Fruit fly (Drosophila melanogaster) whole organism, embryonic: ENCODE measurements around the gene CG13843.
A peak's percentile ranks its signal among the peaks of the same experiment; 100 is the strongest.

Experiments used
- Atf-2 ChIP-seq: fragments of 200-800 bp; sonication (Bioruptor generic); optimal IDR thresholded peaks from 2 replicates; lab custom pipeline; 2016; ENCODE audit warnings: missing biosample characterization, missing genetic modification characterization
- CG10321 ChIP-seq: fragments of 200-800 bp; sonication (Bioruptor generic); IDR thresholded peaks from 2 replicates; pipeline ENCODE4 v1.3.6; 2022; ENCODE audit warnings: missing biosample characterization, missing genetic modification characterization
- CG10979 ChIP-seq: fragments of 200-800 bp; sonication (Bioruptor generic); optimal IDR thresholded peaks from 2 replicates; lab custom pipeline; 2018; ENCODE audit warnings: missing biosample characterization, mild to moderate bottlenecking, missing genetic modification characterization, moderate library complexity
- CG12071 ChIP-seq: fragments of 200-800 bp; sonication (Bioruptor generic); optimal IDR thresholded peaks from 3 replicates; lab custom pipeline; 2018; ENCODE audit warnings: missing biosample characterization, mild to moderate bottlenecking, missing genetic modification characterization
- CG12659 ChIP-seq: fragments of 200-800 bp; sonication (Bioruptor generic); optimal IDR thresholded peaks from 3 replicates; lab custom pipeline; 2017; ENCODE audit warnings: mild to moderate bottlenecking, missing biosample characterization, missing genetic modification reagents, missing genetic modification characterization
- CG13894 ChIP-seq: fragments of 200-800 bp; sonication (Bioruptor generic); optimal IDR thresholded peaks from 3 replicates; lab custom pipeline; 2018; ENCODE audit warnings: missing biosample characterization, mild to moderate bottlenecking, missing genetic modification characterization, moderate library complexity
- CG15011 ChIP-seq: fragments of 200-800 bp; sonication (Bioruptor generic); optimal IDR thresholded peaks from 3 replicates; lab custom pipeline; 2018; ENCODE audit warnings: missing biosample characterization, mild to moderate bottlenecking, missing genetic modification characterization
- CG16779 ChIP-seq: fragments of 200-800 bp; sonication (Bioruptor generic); IDR thresholded peaks from 2 replicates; pipeline ENCODE4 v1.3.6; 2022; ENCODE audit warnings: missing biosample characterization, missing genetic modification characterization
- CG16815 ChIP-seq: fragments of 200-800 bp; sonication (Bioruptor generic); optimal IDR thresholded peaks from 3 replicates; lab custom pipeline; 2017; ENCODE audit warnings: missing biosample characterization, mild to moderate bottlenecking, missing genetic modification characterization
- CG17612 ChIP-seq: fragments of 200-800 bp; sonication (Bioruptor generic); IDR thresholded peaks from 2 replicates; pipeline ENCODE4 v1.3.6; 2022; ENCODE audit warnings: missing biosample characterization, missing genetic modification characterization
- CG1832 ChIP-seq: fragments of 200-800 bp; sonication (Bioruptor generic); optimal IDR thresholded peaks from 2 replicates; lab custom pipeline; 2017; ENCODE audit warnings: missing biosample characterization, mild to moderate bottlenecking, missing genetic modification characterization, inconsistent platforms
- CG32532 ChIP-seq: fragments of 200-800 bp; sonication (Bioruptor generic); IDR thresholded peaks from 2 replicates; pipeline ENCODE4 v1.3.6; 2022; ENCODE audit warnings: missing biosample characterization, missing genetic modification characterization
- CG4360 ChIP-seq: fragments of 200-800 bp; sonication (Bioruptor generic); IDR thresholded peaks from 2 replicates; pipeline ENCODE4 v1.3.6; 2022; ENCODE audit warnings: missing biosample characterization, missing genetic modification characterization
- CG8359 ChIP-seq: fragments of 200-800 bp; sonication (Bioruptor generic); optimal IDR thresholded peaks from 2 replicates; lab custom pipeline; 2017; ENCODE audit warnings: missing biosample characterization, mild to moderate bottlenecking, missing genetic modification characterization, borderline replicate concordance
- CG9932 ChIP-seq: fragments of 200-800 bp; sonication (Bioruptor generic); IDR thresholded peaks from 2 replicates; pipeline ENCODE4 v1.3.6; 2022; ENCODE audit warnings: missing biosample characterization, missing genetic modification characterization
- D19B ChIP-seq: fragments of 200-800 bp; sonication (Bioruptor generic); optimal IDR thresholded peaks from 2 replicates; lab custom pipeline; 2017; ENCODE audit warnings: missing biosample characterization, mild to moderate bottlenecking, missing genetic modification characterization
- Dbx ChIP-seq: fragments of 200-800 bp; sonication (Bioruptor generic); IDR thresholded peaks from 3 replicates; pipeline ENCODE4 v1.3.6; 2022; ENCODE audit warnings: missing biosample characterization, missing genetic modification characterization
- Dll ChIP-seq: fragments of 200-800 bp; sonication (Bioruptor generic); IDR thresholded peaks from 4 replicates; pipeline ENCODE4 v1.3.6; 2022; ENCODE audit warnings: missing biosample characterization, missing genetic modification characterization; ENCODE audit not compliant: partially characterized antibody
- ERR ChIP-seq: fragments of 200-800 bp; sonication (Bioruptor generic); optimal IDR thresholded peaks from 2 replicates; lab custom pipeline; 2016; ENCODE audit warnings: missing biosample characterization, missing genetic modification characterization
- Fer2 ChIP-seq: fragments of 200-800 bp; sonication (Bioruptor generic); optimal IDR thresholded peaks from 2 replicates; lab custom pipeline; 2018; ENCODE audit warnings: missing biosample characterization, mild to moderate bottlenecking, missing genetic modification characterization, moderate library complexity
- Fer3 ChIP-seq: fragments of 200-800 bp; sonication (Bioruptor generic); optimal IDR thresholded peaks from 2 replicates; lab custom pipeline; 2018; ENCODE audit warnings: missing biosample characterization, mild to moderate bottlenecking, missing genetic modification characterization, moderate library complexity
- Med ChIP-seq: fragments of 200-800 bp; sonication (Bioruptor generic); peaks from one replicate; lab custom pipeline; 2016; ENCODE audit warnings: missing biosample characterization, missing genetic modification characterization, mild to moderate bottlenecking, inconsistent platforms, moderate library complexity
- Pdp1 ChIP-seq, 2 experiments: fragments of 200-800 bp; sonication (Bioruptor generic); optimal IDR thresholded peaks; 3 replicates each; lab custom pipeline; 2016; ENCODE audit warnings: missing biosample characterization in 2 of 2, missing genetic modification characterization in 2 of 2, mild to moderate bottlenecking in 1 of 2, moderate library complexity in 1 of 2
- Sox102F ChIP-seq: fragments of 200-800 bp; sonication (Bioruptor generic); optimal IDR thresholded peaks from 2 replicates; lab custom pipeline; 2018; ENCODE audit warnings: missing biosample characterization, mild to moderate bottlenecking, missing genetic modification characterization, moderate library complexity
- Tbp ChIP-seq: fragments of >200 bp; optimal IDR thresholded peaks from 2 replicates; lab custom pipeline; 2018; ENCODE audit warnings: missing biosample characterization, missing genetic modification characterization
- ac ChIP-seq: fragments of 200-800 bp; sonication (Bioruptor generic); optimal IDR thresholded peaks from 3 replicates; lab custom pipeline; 2017; ENCODE audit warnings: missing biosample characterization, mild to moderate bottlenecking, missing genetic modification characterization
- chinmo ChIP-seq: fragments of 200-800 bp; sonication (Bioruptor generic); IDR thresholded peaks from 4 replicates; pipeline ENCODE4 v1.3.6; 2022; ENCODE audit warnings: missing biosample characterization, missing genetic modification characterization; ENCODE audit not compliant: partially characterized antibody
- crp ChIP-seq, 2 experiments: fragments of 200-800 bp; sonication (Bioruptor generic); optimal IDR thresholded peaks; 2 replicates in 1 of 2; 3 replicates in 1 of 2; lab custom pipeline; 2017; ENCODE audit warnings: missing biosample characterization in 2 of 2, missing genetic modification characterization in 2 of 2, mild to moderate bottlenecking in 1 of 2, moderate library complexity in 1 of 2
- dysf ChIP-seq: fragments of 200-800 bp; sonication (Bioruptor generic); IDR thresholded peaks from 3 replicates; pipeline ENCODE4 v1.3.6; 2022; ENCODE audit warnings: missing biosample characterization, missing genetic modification characterization
- eve ChIP-seq, 2 experiments: fragments of >200 bp; optimal IDR thresholded peaks; 2 replicates each; lab custom pipeline; 2017; ENCODE audit warnings: missing biosample characterization in 2 of 2, missing genetic modification characterization in 2 of 2
- gcm2 ChIP-seq: fragments of 200-800 bp; sonication (Bioruptor generic); optimal IDR thresholded peaks from 2 replicates; lab custom pipeline; 2016; ENCODE audit warnings: missing biosample characterization, missing genetic modification characterization
- gsb-n ChIP-seq: fragments of 200-800 bp; sonication (Bioruptor generic); optimal IDR thresholded peaks from 3 replicates; lab custom pipeline; 2018; ENCODE audit warnings: missing biosample characterization, mild to moderate bottlenecking, missing genetic modification characterization
- hb ChIP-seq: fragments of 200-800 bp; sonication (Bioruptor generic); IDR thresholded peaks from 3 replicates; pipeline ENCODE4 v1.3.6; 2022; ENCODE audit warnings: missing biosample characterization, missing genetic modification characterization; ENCODE audit not compliant: partially characterized antibody
- hkb ChIP-seq, 2 experiments: fragments of 200-800 bp in 1 of 2; fragments of >200 bp in 1 of 2; sonication (Bioruptor generic) in 1 of 2; IDR thresholded peaks in 1 of 2; optimal IDR thresholded peaks in 1 of 2; 2 replicates each; pipeline versions ENCODE4 v1.3.6 to Lab custom; 2017 to 2022; ENCODE audit warnings: missing biosample characterization in 1 of 2, missing genetic modification characterization in 1 of 2
- ken ChIP-seq: fragments of 200-800 bp; sonication (Bioruptor generic); IDR thresholded peaks from 3 replicates; pipeline ENCODE4 v1.3.6; 2022; ENCODE audit warnings: missing biosample characterization, missing genetic modification characterization
- pan ChIP-seq, 4 experiments: fragments of >200 bp in 3 of 4; fragments of 200-800 bp in 1 of 4; sonication (Bioruptor generic) in 1 of 4; optimal IDR thresholded peaks in 3 of 4; IDR thresholded peaks in 1 of 4; 2 replicates each; pipeline versions ENCODE4 v1.3.6 to Lab custom; 2017 to 2022; ENCODE audit warnings: missing biosample characterization in 2 of 4, missing genetic modification characterization in 2 of 4, mixed read lengths in 1 of 4
- prd ChIP-seq, 3 experiments: fragments of >200 bp in 2 of 3; fragments of 200-800 bp in 1 of 3; sonication (Bioruptor generic) in 1 of 3; optimal IDR thresholded peaks in 2 of 3; IDR thresholded peaks in 1 of 3; 2 replicates in 2 of 3; 3 replicates in 1 of 3; pipeline versions ENCODE4 v1.3.6 to Lab custom; 2017 to 2022; ENCODE audit warnings: missing biosample characterization in 1 of 3, missing genetic modification characterization in 1 of 3
- rib ChIP-seq: fragments of 200-800 bp; sonication (Bioruptor generic); IDR thresholded peaks from 2 replicates; pipeline ENCODE4 v1.3.6; 2022; ENCODE audit warnings: missing biosample characterization, missing genetic modification characterization
- sd ChIP-seq: fragments of 200-800 bp; sonication (Bioruptor generic); optimal IDR thresholded peaks from 3 replicates; lab custom pipeline; 2018; ENCODE audit warnings: missing biosample characterization, mild to moderate bottlenecking, missing genetic modification characterization, moderate library complexity
- sens ChIP-seq: fragments of 200-800 bp; sonication (Bioruptor generic); peaks from one replicate; lab custom pipeline; 2016; ENCODE audit warnings: missing biosample characterization, missing genetic modification characterization
- sob ChIP-seq: fragments of 200-800 bp; sonication (Bioruptor generic); IDR thresholded peaks from 2 replicates; pipeline ENCODE4 v1.3.6; 2022; ENCODE audit warnings: missing biosample characterization, missing genetic modification characterization
- vnd ChIP-seq: fragments of 200-800 bp; sonication (Bioruptor generic); IDR thresholded peaks from 3 replicates; pipeline ENCODE4 v1.3.6; 2022; ENCODE audit warnings: missing biosample characterization, missing genetic modification characterization; ENCODE audit not compliant: partially characterized antibody
- wek ChIP-seq: fragments of 200-800 bp; sonication (Bioruptor generic); optimal IDR thresholded peaks from 3 replicates; lab custom pipeline; 2018; ENCODE audit warnings: missing biosample characterization, mild to moderate bottlenecking, missing genetic modification characterization, moderate library complexity
- zfh2 ChIP-seq: fragments of 200-800 bp; sonication (Bioruptor generic); optimal IDR thresholded peaks from 2 replicates; lab custom pipeline; 2016; ENCODE audit warnings: missing biosample characterization, missing genetic modification characterization

The CG13843 gene

dm6 chr3R:22631156-22631555 is 21.9 kb downstream of the CG13843 start (continued):
- TF ChIP-seq eve (GFP tag; optimal IDR thresholded peaks at IDR 0.05; lab: Kevin White, UChicago) (peak in 1 of 2 experiments; percentile 50), Atf-2 (GFP tag; lab: Kevin White, UChicago) (no peak), Sox102F (GFP tag; lab: Kevin White, UChicago) (peak; percentile 9), ERR (no peak), CG12659 (peak; percentile 21), Fer2 (tag; lab: Kevin White, UChicago) (no peak), CG12071 (GFP tag; lab: Kevin White, UChicago) (no peak)
- TF ChIP-seq, all 482 proteins: peak for 61

dm6 chr3R:22632181-22632580 is 22.9 kb downstream of the CG13843 start:
- TF ChIP-seq sens (GFP tag; lab: Kevin White, UChicago), result peak; percentile 31
- peak; percentile 50 for TF ChIP-seq sd (tag; lab: Kevin White, UChicago)
- no peak for TF ChIP-seq CG13894
- no peak for TF ChIP-seq ken (GFP tag; lab: Robert Waterston, UW)
- TF ChIP-seq wek (GFP tag; lab: Kevin White, UChicago), result no peak
- TF ChIP-seq gsb-n (tag; lab: Kevin White, UChicago), result no peak
- TF ChIP-seq CG8359, result peak; percentile 99
- peak in 1 of 2 experiments; percentile 20 for TF ChIP-seq Pdp1 (GFP tag; optimal IDR thresholded peaks at IDR 0.05; lab: Kevin White, UChicago)
- no peak for TF ChIP-seq gcm2 (GFP tag; lab: Kevin White, UChicago)

- TF ChIP-seq CG10979 (tag; lab: Kevin White, UChicago), result no peak
- TF ChIP-seq ac, result peak; percentile 57
- TF ChIP-seq CG9932 (GFP tag; lab: Robert Waterston, UW), result 0 out of 2 replicates have a peak, but pooled peaks have one; percentile 34
- TF ChIP-seq sens (GFP tag; lab: Kevin White, UChicago), result peak; percentile 81
- TF ChIP-seq Dbx (GFP tag; lab: Robert Waterston, UW), result 0 out of 3 replicates have a peak, but pooled peaks have one; percentile 41
- TF ChIP-seq CG4360 (GFP tag; lab: Robert Waterston, UW), result peak; percentile 89
- no peak for TF ChIP-seq CG16779 (GFP tag; lab: Robert Waterston, UW)
- TF ChIP-seq Med, result peak; percentile 30
- peak; percentile 56 for TF ChIP-seq CG10321 (GFP tag; lab: Robert Waterston, UW)
- TF ChIP-seq hkb (optimal IDR thresholded peaks at IDR 0.05; lab: Kevin White, UChicago), result no peak
- 0 out of 2 replicates have a peak, but pooled peaks have one; percentile 12 for TF ChIP-seq hkb (GFP tag; IDR thresholded peaks at IDR 0.05; lab: Robert Waterston, UW)
- TF ChIP-seq dysf, result no peak
- TF ChIP-seq Dll (GFP tag; lab: Robert Waterston, UW), result 0 out of 4 replicates have a peak, but pooled peaks have one; percentile 20
- TF ChIP-seq vnd (GFP tag; lab: Robert Waterston, UW), result 0 out of 3 replicates have a peak, but pooled peaks have one; percentile 14
- peak; percentile 76 for TF ChIP-seq CG1832
- no peak for TF ChIP-seq CG15011
- TF ChIP-seq sob (GFP tag; lab: Robert Waterston, UW), result 0 out of 2 replicates have a peak, but pooled peaks have one; percentile 10
- TF ChIP-seq zfh2 (GFP tag; lab: Kevin White, UChicago), result no peak
- no peak for TF ChIP-seq CG32532 (GFP tag; lab: Robert Waterston, UW)
- 0 out of 4 replicates have a peak, but pooled peaks have one; percentile 78 for TF ChIP-seq chinmo (GFP tag; lab: Robert Waterston, UW)
- TF ChIP-seq prd (optimal IDR thresholded peaks at IDR 0.05; lab: Kevin White, UChicago), result no peak
- TF ChIP-seq prd (GFP tag; IDR thresholded peaks at IDR 0.05; lab: Robert Waterston, UW), result 0 out of 3 replicates have a peak, but pooled peaks have one; percentile 4
- no peak for TF ChIP-seq Fer3 (tag; lab: Kevin White, UChicago)
- peak in 1 of 2 experiments; percentile 16 for TF ChIP-seq crp (GFP tag; optimal IDR thresholded peaks at IDR 0.05; lab: Kevin White, UChicago)
- TF ChIP-seq D19B, result peak; percentile 31
- TF ChIP-seq Tbp (GFP tag; lab: Kevin White, UChicago), result peak; percentile 78
- 0 out of 3 replicates have a peak, but pooled peaks have one; percentile 36 for TF ChIP-seq hb (GFP tag; lab: Robert Waterston, UW)
- 0 out of 2 replicates have a peak, but pooled peaks have one; percentile 18 for TF ChIP-seq rib
- no peak for TF ChIP-seq CG17612 (GFP tag; lab: Robert Waterston, UW)
- no peak for TF ChIP-seq pan (optimal IDR thresholded peaks at IDR 0.05; lab: Kevin White, UChicago)
- TF ChIP-seq pan (GFP tag; optimal IDR thresholded peaks at IDR 0.05 in 1 of 2, IDR thresholded peaks at IDR 0.05 in 1 of 2), result no peak
- TF ChIP-seq CG8359, result peak; percentile 99
- TF ChIP-seq CG16815, result no peak
These were observed 23.7 kb downstream of the CG13843 start for dm6 chr3R:22632980-22633379.
